Worm (Caenorhabditis elegans) whole organism, L1 larva: ENCODE results near the gene K09G1.1.

Source experiments
- Y116A8C.19 ChIP-seq: sonication (generic microtip); optimal IDR thresholded peaks from 2 replicates; lab custom pipeline; 2016; ENCODE audit warnings: missing compliant biosample characterization, missing genetic modification characterization, borderline replicate concordance
- alr-1 ChIP-seq: fragments of 200-800 bp; sonication (Bioruptor generic); optimal IDR thresholded peaks from 2 replicates; lab custom pipeline; 2018; ENCODE audit warnings: borderline replicate concordance, mild to moderate bottlenecking, missing genetic modification characterization, missing compliant biosample characterization
- blmp-1 ChIP-seq: fragments of 150-350 bp; optimal IDR thresholded peaks from 2 replicates; lab custom pipeline; 2014; ENCODE audit warnings: missing biosample characterization, missing genetic modification characterization
- ceh-8 ChIP-seq: fragments of 200-800 bp; sonication (Bioruptor generic); optimal IDR thresholded peaks from 2 replicates; lab custom pipeline; 2018; ENCODE audit warnings: mild to moderate bottlenecking, missing genetic modification characterization, moderate library complexity, missing compliant biosample characterization
- ceh-82 ChIP-seq, 3 experiments: fragments of 150-350 bp in 1 of 3; sonication (generic microtip) in 2 of 3; optimal IDR thresholded peaks; 2 replicates each; lab custom pipeline; 2014 to 2017; ENCODE audit warnings: missing biosample characterization in 3 of 3, missing genetic modification characterization in 3 of 3
- ceh-90 ChIP-seq: sonication (generic microtip); optimal IDR thresholded peaks from 2 replicates; lab custom pipeline; 2016; ENCODE audit warnings: missing genetic modification characterization, missing compliant biosample characterization
- ces-1 ChIP-seq: fragments of 150-350 bp; optimal IDR thresholded peaks from 2 replicates; lab custom pipeline; 2014; ENCODE audit warnings: missing biosample characterization, missing genetic modification reagents, missing genetic modification characterization
- dpl-1 ChIP-seq, 3 experiments: fragments of 150-350 bp in 2 of 3; sonication (generic microtip) in 1 of 3; optimal IDR thresholded peaks; 2 replicates each; lab custom pipeline; 2014 to 2017; ENCODE audit warnings: missing biosample characterization in 3 of 3, missing genetic modification characterization in 3 of 3, missing genetic modification reagents in 3 of 3
- dsc-1 ChIP-seq: sonication (generic microtip); optimal IDR thresholded peaks from 2 replicates; lab custom pipeline; 2016; ENCODE audit warnings: mild to moderate bottlenecking, missing genetic modification characterization, missing compliant biosample characterization
- efl-1 ChIP-seq, 4 experiments: fragments of 150-350 bp; optimal IDR thresholded peaks in 3 of 4; peaks in 1 of 4; 1 replicate in 1 of 4; 2 replicates in 3 of 4; lab custom pipeline; 2014; ENCODE audit warnings: missing biosample characterization in 2 of 4, missing genetic modification characterization in 2 of 4, missing genetic modification reagents in 2 of 4
- elt-2 ChIP-seq: sonication (generic microtip); optimal IDR thresholded peaks from 2 replicates; lab custom pipeline; 2016; ENCODE audit warnings: missing genetic modification characterization, mild to moderate bottlenecking, inconsistent platforms, missing compliant biosample characterization, missing genetic modification reagents
- elt-3 ChIP-seq, 6 experiments: fragments of 150-350 bp in 1 of 6; sonication (generic microtip); optimal IDR thresholded peaks; 2 replicates each; lab custom pipeline; 2017 to 2018; ENCODE audit warnings: missing biosample characterization in 6 of 6, missing genetic modification characterization in 6 of 6, inconsistent platforms in 1 of 6
- ets-5 ChIP-seq: fragments of 200-800 bp; sonication (Bioruptor generic); IDR thresholded peaks from 2 replicates; pipeline ENCODE4 v1.3.6; 2022; ENCODE audit warnings: missing genetic modification characterization, missing compliant biosample characterization
- fkh-10 ChIP-seq: sonication (generic microtip); optimal IDR thresholded peaks from 2 replicates; lab custom pipeline; 2017; ENCODE audit warnings: missing biosample characterization, missing genetic modification reagents, missing genetic modification characterization
- fkh-4 ChIP-seq: sonication (generic microtip); optimal IDR thresholded peaks from 2 replicates; lab custom pipeline; 2016; ENCODE audit warnings: missing compliant biosample characterization, missing genetic modification characterization, borderline replicate concordance
- hlh-17 ChIP-seq: fragments of 200-800 bp; sonication (Bioruptor generic); optimal IDR thresholded peaks from 2 replicates; lab custom pipeline; 2018; ENCODE audit warnings: missing genetic modification characterization, mild to moderate bottlenecking, missing compliant biosample characterization, moderate library complexity, borderline replicate concordance
- hpl-2 ChIP-seq: fragments of 150-350 bp; optimal IDR thresholded peaks from 2 replicates; lab custom pipeline; 2014; ENCODE audit warnings: missing biosample characterization, missing genetic modification reagents, missing genetic modification characterization
- lin-14 ChIP-seq: fragments of 200-800 bp; sonication (Bioruptor generic); optimal IDR thresholded peaks from 2 replicates; lab custom pipeline; 2018; ENCODE audit warnings: mild to moderate bottlenecking, missing genetic modification characterization, moderate library complexity, missing compliant biosample characterization
- lin-35 ChIP-seq, 2 experiments: fragments of 150-350 bp; optimal IDR thresholded peaks; 2 replicates each; lab custom pipeline; 2014; ENCODE audit warnings: missing biosample characterization in 2 of 2, missing genetic modification characterization in 2 of 2, missing genetic modification reagents in 2 of 2
- lir-3 ChIP-seq: sonication (generic microtip); optimal IDR thresholded peaks from 2 replicates; lab custom pipeline; 2016; ENCODE audit warnings: mild to moderate bottlenecking, missing genetic modification characterization, moderate library complexity, missing compliant biosample characterization; ENCODE audit not compliant: poor library complexity
- lsy-2 ChIP-seq, 2 experiments: fragments of 150-350 bp; optimal IDR thresholded peaks; 2 replicates each; lab custom pipeline; 2014; ENCODE audit warnings: missing biosample characterization in 2 of 2, missing genetic modification characterization in 2 of 2
- mab-9 ChIP-seq: fragments of 200-800 bp; sonication (Bioruptor generic); IDR thresholded peaks from 2 replicates; pipeline ENCODE4 v1.3.6; 2022; ENCODE audit warnings: missing genetic modification reagents, missing genetic modification characterization, missing compliant biosample characterization
- mef-2 ChIP-seq: fragments of 150-350 bp; optimal IDR thresholded peaks from 2 replicates; lab custom pipeline; 2014; ENCODE audit warnings: missing biosample characterization, missing genetic modification characterization
- nhr-11 ChIP-seq: fragments of 150-350 bp; optimal IDR thresholded peaks from 2 replicates; lab custom pipeline; 2014; ENCODE audit warnings: missing biosample characterization, missing genetic modification characterization
- nhr-19 ChIP-seq: fragments of 200-800 bp; sonication (Bioruptor generic); conservative IDR thresholded peaks from 2 replicates; pipeline ENCODE4 v1.3.6; 2022; ENCODE audit warnings: missing genetic modification characterization, missing compliant biosample characterization
- nhr-237 ChIP-seq: fragments of 150-350 bp; optimal IDR thresholded peaks from 2 replicates; lab custom pipeline; 2014; ENCODE audit warnings: missing biosample characterization, missing genetic modification characterization
- nhr-28 ChIP-seq: fragments of 150-350 bp; optimal IDR thresholded peaks from 2 replicates; lab custom pipeline; 2014; ENCODE audit warnings: missing biosample characterization, missing genetic modification characterization
- nhr-71 ChIP-seq: sonication (generic microtip); optimal IDR thresholded peaks from 2 replicates; lab custom pipeline; 2016; ENCODE audit warnings: mild to moderate bottlenecking, missing genetic modification characterization, moderate library complexity, missing compliant biosample characterization
- nhr-77 ChIP-seq: fragments of 150-350 bp; optimal IDR thresholded peaks from 2 replicates; lab custom pipeline; 2014; ENCODE audit warnings: missing biosample characterization, missing genetic modification characterization
- nhr-85 ChIP-seq: sonication (generic microtip); peaks from one replicate; lab custom pipeline; 2016; ENCODE audit warnings: missing genetic modification characterization, inconsistent platforms, missing compliant biosample characterization
- nhr-90 ChIP-seq: sonication (generic microtip); optimal IDR thresholded peaks from 2 replicates; lab custom pipeline; 2016; ENCODE audit warnings: mild to moderate bottlenecking, missing genetic modification characterization, missing compliant biosample characterization; ENCODE audit not compliant: poor library complexity
- pag-3 ChIP-seq: sonication (generic microtip); optimal IDR thresholded peaks from 2 replicates; lab custom pipeline; 2017; ENCODE audit warnings: missing genetic modification characterization, mild to moderate bottlenecking, missing compliant biosample characterization, antibody characterized with exemption, borderline replicate concordance; ENCODE audit not compliant: insufficient read depth
- snu-23 ChIP-seq: sonication (generic microtip); optimal IDR thresholded peaks from 2 replicates; lab custom pipeline; 2016; ENCODE audit warnings: missing genetic modification characterization, missing compliant biosample characterization
- sox-4 ChIP-seq: sonication (generic microtip); optimal IDR thresholded peaks from 2 replicates; lab custom pipeline; 2016; ENCODE audit warnings: missing genetic modification characterization, missing compliant biosample characterization
- swsn-7 ChIP-seq: sonication (generic microtip); optimal IDR thresholded peaks from 2 replicates; lab custom pipeline; 2016; ENCODE audit warnings: missing genetic modification characterization, missing compliant biosample characterization
- tlp-1 ChIP-seq: fragments of 150-350 bp; optimal IDR thresholded peaks from 2 replicates; lab custom pipeline; 2014; ENCODE audit warnings: missing biosample characterization, missing genetic modification characterization
- unc-30 ChIP-seq: sonication (generic microtip); optimal IDR thresholded peaks from 2 replicates; lab custom pipeline; 2017; ENCODE audit warnings: missing biosample characterization, missing genetic modification characterization
- unc-98 ChIP-seq: fragments of 200-800 bp; sonication (Bioruptor generic); IDR thresholded peaks from 2 replicates; pipeline ENCODE4 v1.3.6; 2022; ENCODE audit warnings: missing genetic modification characterization, missing compliant biosample characterization
- xbp-1 ChIP-seq: sonication (generic microtip); optimal IDR thresholded peaks from 2 replicates; lab custom pipeline; 2016; ENCODE audit warnings: missing genetic modification characterization, missing compliant biosample characterization
- ztf-11 ChIP-seq, 2 experiments: sonication (generic microtip); optimal IDR thresholded peaks; 2 replicates each; lab custom pipeline; 2016 to 2017; ENCODE audit warnings: missing genetic modification characterization in 2 of 2, missing biosample characterization in 1 of 2, missing compliant biosample characterization in 1 of 2
- ztf-4 ChIP-seq: fragments of 150-350 bp; optimal IDR thresholded peaks from 2 replicates; lab custom pipeline; 2014; ENCODE audit warnings: missing biosample characterization, missing genetic modification characterization

The K09G1.1 gene

DNA sequence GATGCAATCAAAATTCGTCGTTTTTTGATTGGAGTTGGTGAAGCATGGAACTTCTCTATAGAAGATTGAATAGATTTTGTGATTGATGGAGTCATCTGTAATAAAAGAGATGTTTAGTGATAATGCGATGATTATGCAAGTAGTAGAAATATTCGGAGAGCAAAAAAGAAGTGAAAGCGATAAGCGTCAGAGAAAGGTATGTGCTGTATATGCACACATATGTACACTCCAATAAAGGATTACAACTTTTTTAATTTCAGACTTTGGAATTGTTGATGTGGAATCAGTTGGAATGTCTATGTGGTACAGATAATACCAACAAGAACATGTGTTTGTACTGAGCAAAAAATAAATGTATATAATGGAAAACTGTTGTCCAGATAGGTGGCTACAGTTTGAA, 13.1 kb upstream of the K09G1.1 start, which contains the start of gene F25B3.5:
Gene F25B3.5 (minus strand): TSS at position 101 of the 400 bp plus-strand sequence.
- TF ChIP-seq elt-2 (tag; lab: Kevin White, UChicago), result peak; percentile 41
- TF ChIP-seq alr-1 (tag; lab: Kevin White, UChicago), result no peak

DNA sequence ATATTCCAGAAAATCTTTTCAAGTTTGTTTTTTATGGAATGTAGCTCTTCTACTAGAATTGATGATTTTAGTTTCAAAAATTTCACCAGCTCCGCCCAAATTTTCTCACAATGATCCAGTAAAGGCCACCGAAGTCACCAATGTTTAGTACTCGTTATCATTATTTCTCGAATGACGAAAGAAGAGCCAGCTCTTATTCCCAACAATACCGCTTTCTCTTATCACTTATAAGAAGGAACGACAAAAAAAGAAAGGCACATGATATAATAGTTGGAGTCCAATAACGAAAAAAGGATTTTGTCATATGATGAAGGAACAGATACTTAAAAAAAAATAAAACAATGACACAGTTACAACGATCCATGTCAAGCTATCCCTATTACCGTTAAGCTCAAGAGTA, 12.3 kb upstream of the K09G1.1 start:
- no peak for TF ChIP-seq lir-3
- TF ChIP-seq fkh-4 (tag; lab: Kevin White, UChicago), result no peak
- TF ChIP-seq elt-2 (tag; lab: Kevin White, UChicago), result peak; percentile 68
- TF ChIP-seq, all 84 proteins: peak for 1

DNA sequence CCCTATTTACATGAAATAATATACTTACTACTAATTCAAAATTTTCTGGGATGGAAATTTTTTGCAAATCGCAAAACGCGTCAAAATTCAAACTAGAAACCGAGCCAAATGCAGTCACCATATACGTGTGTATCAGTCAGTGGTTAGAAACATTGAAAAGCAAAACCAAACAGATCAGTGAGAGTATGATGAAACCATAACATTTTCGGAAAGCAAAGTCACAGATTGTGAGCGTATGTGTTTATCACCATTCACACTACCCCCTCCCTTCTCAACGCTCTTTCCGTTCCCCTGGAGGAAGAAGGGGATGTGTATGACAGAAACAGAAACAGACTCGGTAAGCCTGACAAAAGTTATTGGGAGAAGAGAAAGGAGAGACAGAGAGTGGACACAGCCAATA, 11.7 kb upstream of the K09G1.1 start:
- TF ChIP-seq unc-98 (GFP tag; lab: Robert Waterston, UW), result no peak
- peak; percentile 30 for TF ChIP-seq blmp-1 (tag; lab: Kevin White, UChicago)

DNA sequence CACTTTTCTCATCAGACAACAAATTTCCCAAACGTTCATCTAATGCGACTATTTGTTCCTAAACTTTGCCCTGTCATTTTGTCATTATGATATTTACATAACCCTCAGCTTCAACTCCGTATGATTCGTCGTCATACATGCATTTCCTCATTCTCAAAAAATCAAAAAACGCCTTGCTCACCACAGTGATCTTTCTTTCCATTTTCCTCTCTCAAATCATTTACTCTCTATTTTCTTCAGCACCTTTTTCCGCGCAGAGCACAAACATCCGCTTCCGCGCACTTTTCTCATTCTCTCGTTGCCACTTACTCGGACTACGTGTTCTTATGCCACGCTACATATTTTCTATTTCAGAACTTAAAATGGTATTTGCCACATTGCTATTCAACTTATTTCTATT, 6.4 kb upstream of the K09G1.1 start, which contains the start of gene F25B3.2:
Gene F25B3.2 (plus strand): TSS at position 301 of the 400 bp plus-strand sequence.
- TF ChIP-seq hlh-17 (GFP tag; lab: Kevin White, UChicago), result no peak
- no peak for TF ChIP-seq dpl-1 (GFP tag; optimal IDR thresholded peaks at IDR 0.05; lab: Kevin White, UChicago)
- no peak for TF ChIP-seq ceh-8
- no peak for TF ChIP-seq sox-4 (tag; lab: Kevin White, UChicago)
- no peak for TF ChIP-seq elt-3 (tag; optimal IDR thresholded peaks at IDR 0.05; lab: Kevin White, UChicago)
- no peak for TF ChIP-seq efl-1 (optimal IDR thresholded peaks at IDR 0.05; lab: Kevin White, UChicago)
- TF ChIP-seq efl-1 (GFP tag; optimal IDR thresholded peaks at IDR 0.05 in 1 of 2; lab: Kevin White, UChicago), result no peak
- no peak for TF ChIP-seq blmp-1 (tag; lab: Kevin White, UChicago)
- TF ChIP-seq tlp-1, result no peak
- no peak for TF ChIP-seq nhr-237 (tag; lab: Kevin White, UChicago)

DNA sequence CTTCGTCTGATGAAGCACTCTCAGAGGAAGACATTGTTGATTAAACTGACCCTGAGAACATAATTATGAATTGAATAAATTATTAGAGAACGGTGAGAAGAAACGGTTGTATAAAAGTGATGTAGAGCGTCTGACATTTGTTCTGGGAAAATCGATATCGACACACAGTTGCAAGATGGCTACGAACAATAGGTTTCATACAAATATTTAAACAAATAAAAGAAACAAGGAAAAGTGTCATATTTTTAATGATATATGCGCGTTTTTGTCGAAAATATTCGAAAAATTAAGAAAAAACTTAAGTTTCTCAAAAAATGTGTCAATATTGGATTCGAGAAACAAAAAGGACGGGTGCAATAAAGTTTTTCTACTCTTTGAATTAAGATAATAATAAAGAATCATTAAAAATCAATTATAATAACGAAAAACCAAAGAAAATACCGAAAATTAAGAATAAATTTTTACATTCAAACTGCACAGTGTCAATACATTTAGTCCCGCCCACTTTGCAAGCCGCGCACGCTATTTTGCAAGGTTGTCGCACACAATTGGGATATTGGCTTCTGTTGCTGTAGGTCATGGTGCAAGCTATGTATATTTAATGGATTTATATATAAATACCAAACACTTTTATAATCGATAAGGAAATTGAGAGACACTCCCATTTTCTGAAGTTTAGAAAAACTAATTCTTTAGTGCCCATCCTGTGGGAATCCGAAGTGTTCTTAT, 587 bp upstream of the K09G1.1 start, which contains the start of gene rtfo-1:
Gene rtfo-1 (minus strand): TSS at position 51 of the 729 bp plus-strand sequence.
- TF ChIP-seq dsc-1 (tag; lab: Kevin White, UChicago), result peak; percentile 35
- peak; percentile 69 for TF ChIP-seq nhr-90
- peak; percentile 47 for TF ChIP-seq ztf-4 (tag; lab: Kevin White, UChicago)
- peak; percentile 56 for TF ChIP-seq swsn-7 (tag; lab: Kevin White, UChicago)
- no peak for TF ChIP-seq nhr-11 (tag; lab: Kevin White, UChicago)
- peak; percentile 41 for TF ChIP-seq lin-14 (GFP tag; lab: Kevin White, UChicago)
- peak; percentile 75 for TF ChIP-seq nhr-85 (tag; lab: Kevin White, UChicago)
- peak; percentile 36 to 41 for TF ChIP-seq lsy-2 (tag; optimal IDR thresholded peaks at IDR 0.05; lab: Kevin White, UChicago)
- TF ChIP-seq fkh-10 (GFP tag; lab: Kevin White, UChicago), result no peak
- TF ChIP-seq nhr-28 (tag; lab: Kevin White, UChicago), result no peak
- no peak for TF ChIP-seq Y116A8C.19 (tag; lab: Kevin White, UChicago)
- TF ChIP-seq dpl-1 (GFP tag; optimal IDR thresholded peaks at IDR 0.05; lab: Kevin White, UChicago), result peak; percentile 30 to 50 (median 47)
- peak; percentile 29 for TF ChIP-seq nhr-19 (GFP tag; lab: Robert Waterston, UW)
- no peak for TF ChIP-seq ets-5 (GFP tag; lab: Robert Waterston, UW)
- TF ChIP-seq pag-3, result no peak
- no peak for TF ChIP-seq elt-3 (tag; optimal IDR thresholded peaks at IDR 0.05; lab: Kevin White, UChicago)
- peak; percentile 54 for TF ChIP-seq xbp-1 (tag; lab: Kevin White, UChicago)
- TF ChIP-seq ces-1 (GFP tag; lab: Kevin White, UChicago), result no peak
- peak; percentile 58 for TF ChIP-seq nhr-71 (tag; lab: Kevin White, UChicago)
- no peak for TF ChIP-seq nhr-77
- TF ChIP-seq lin-35 (GFP tag; optimal IDR thresholded peaks at IDR 0.05; lab: Kevin White, UChicago), result peak; percentile 29 to 60
- peak; percentile 31 for TF ChIP-seq lir-3
- TF ChIP-seq snu-23 (GFP tag; lab: Kevin White, UChicago), result peak; percentile 60
- no peak for TF ChIP-seq unc-30 (tag; lab: Kevin White, UChicago)
- TF ChIP-seq hpl-2 (GFP tag; lab: Kevin White, UChicago), result peak; percentile 38
- no peak for TF ChIP-seq ceh-90 (tag; lab: Kevin White, UChicago)
- no peak for TF ChIP-seq mab-9 (GFP tag; lab: Robert Waterston, UW)
- peak in 1 of 2 experiments; percentile 7 for TF ChIP-seq ztf-11 (tag; optimal IDR thresholded peaks at IDR 0.05; lab: Kevin White, UChicago)
- peak; percentile 7 to 36 (median 35) for TF ChIP-seq ceh-82 (tag; optimal IDR thresholded peaks at IDR 0.05; lab: Kevin White, UChicago)
- no peak for TF ChIP-seq mef-2 (tag; lab: Kevin White, UChicago)
